Fruit fly (Drosophila melanogaster) ovary, adult (tissue): ENCODE results near the gene pasi2.

Source experiments
- CG17801 ChIP-seq: fragments of 200-800 bp; optimal IDR thresholded peaks from 2 replicates; lab custom pipeline; 2019; ENCODE audit warnings: missing biosample characterization, mild to moderate bottlenecking, missing genetic modification characterization, moderate library complexity; ENCODE audit not compliant: partially characterized antibody

pasi2 gene

DNA sequence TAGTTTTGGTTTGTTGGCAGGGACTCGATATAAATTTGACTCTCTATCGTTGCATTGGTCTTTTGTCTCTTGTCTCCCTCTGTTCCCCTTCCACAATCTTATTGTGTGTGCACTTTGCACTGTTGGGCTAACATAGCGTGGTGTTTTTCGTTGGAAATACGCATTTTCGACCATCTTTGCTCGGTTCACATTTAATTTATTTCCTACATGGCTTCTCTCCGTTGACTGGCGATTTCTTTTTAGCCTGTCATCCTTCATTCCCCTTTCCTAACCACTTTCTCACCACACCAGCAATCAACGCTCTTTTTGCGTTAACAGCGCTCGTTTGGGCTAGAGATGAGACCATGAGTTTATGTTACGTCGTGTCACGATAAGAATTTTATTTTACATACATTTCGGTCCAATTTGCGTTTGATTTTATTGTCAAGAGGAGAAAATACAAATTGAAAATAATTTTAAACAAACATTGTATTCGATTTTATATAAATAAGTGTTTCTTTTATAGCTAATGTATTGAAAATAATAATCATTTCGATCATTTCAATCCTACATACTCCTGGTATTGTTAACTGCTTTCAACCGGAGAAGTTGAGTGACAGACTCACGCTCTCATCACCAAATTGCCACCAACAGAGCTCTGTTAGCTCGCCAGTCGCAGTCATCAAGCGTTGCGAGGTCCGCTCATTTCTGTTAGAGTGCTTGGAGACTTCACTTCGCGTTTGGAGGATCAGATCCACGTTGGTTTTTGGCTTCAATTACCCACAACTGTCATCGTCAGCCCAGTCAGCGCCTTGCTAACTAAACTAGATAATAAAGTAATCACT lies 6.4 kb downstream of the pasi2 start:
- TF ChIP-seq CG17801 (GFP tag; lab: Kevin White, UChicago) = peak; percentile 90

DNA sequence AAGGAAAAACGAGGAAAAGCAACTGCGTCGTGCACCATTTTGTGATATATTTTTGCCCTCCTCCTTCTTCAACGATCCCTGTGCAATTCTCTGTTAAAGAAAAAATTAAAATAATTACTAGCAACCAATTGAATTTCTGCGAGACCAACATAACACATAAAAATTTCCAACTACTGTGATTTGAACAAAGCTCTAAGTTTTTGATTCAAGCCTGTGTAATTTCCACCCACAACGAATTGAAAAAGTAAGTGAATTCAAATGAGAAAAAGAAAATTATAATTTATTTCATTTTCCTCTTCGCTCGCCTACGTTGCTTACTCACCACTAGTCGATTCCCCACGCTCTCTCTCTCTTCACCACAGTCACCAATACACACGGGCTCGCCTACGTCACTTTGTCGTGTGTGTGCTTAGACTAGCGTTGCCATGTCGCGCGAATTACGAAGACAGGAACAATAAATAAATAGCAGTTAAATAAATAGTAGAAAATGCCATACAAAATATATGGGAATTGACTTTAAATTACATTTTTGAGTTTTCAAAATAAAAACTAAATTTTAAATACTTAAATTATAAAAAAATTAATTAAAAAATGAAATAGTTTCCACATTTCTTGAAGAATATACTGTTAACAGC lies 7.4 kb downstream of the pasi2 start:
- no peak for TF ChIP-seq CG17801 (GFP tag; lab: Kevin White, UChicago)

DNA sequence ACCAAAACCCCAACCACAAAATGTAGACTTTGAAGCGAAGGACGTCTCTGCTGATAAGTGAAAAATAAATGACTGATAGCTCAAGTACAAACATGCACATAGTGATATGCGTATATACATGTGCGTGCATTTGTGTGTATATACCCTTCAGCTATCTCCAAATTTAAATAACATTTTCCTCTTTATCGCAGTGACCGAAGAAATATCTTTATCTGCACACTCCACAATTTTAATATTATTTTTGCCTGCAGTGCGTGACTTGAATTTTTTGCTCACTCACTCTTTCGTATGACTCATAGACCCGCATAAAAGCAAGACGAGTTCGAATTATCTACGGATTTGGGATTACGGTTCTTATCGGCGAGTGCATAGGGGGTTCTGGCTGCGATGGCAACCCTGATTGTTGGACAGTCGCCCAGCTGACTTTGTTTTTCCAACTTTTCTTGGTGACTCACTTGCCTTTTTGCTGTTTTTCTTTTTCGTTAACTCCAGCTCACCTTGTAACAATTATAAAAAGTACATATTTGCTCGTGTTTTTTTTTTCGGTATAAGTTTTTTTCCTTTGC lies 8.1 kb downstream of the pasi2 start:
- no peak for TF ChIP-seq CG17801 (GFP tag; lab: Kevin White, UChicago)

DNA sequence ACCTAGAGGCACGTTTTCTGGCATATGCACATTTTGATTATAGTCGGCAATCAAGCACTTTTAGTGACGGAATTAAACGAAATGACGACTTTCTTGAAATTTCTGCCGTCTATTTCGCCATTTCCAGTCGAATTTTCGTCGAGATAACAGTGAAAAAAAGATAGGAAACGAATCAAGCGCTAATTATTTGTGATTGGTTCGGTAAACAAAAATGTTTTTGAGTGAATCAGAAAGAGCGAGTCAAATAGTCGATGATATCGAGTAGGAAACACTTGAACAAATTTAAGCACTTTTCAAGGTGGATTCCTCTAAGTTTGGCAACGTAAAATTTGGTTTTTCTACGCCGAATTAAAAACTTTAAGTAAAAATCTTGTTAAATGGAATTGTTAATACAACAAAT lies 8.7 kb downstream of the pasi2 start:
- peak; percentile 27 for TF ChIP-seq CG17801 (GFP tag; lab: Kevin White, UChicago)

DNA sequence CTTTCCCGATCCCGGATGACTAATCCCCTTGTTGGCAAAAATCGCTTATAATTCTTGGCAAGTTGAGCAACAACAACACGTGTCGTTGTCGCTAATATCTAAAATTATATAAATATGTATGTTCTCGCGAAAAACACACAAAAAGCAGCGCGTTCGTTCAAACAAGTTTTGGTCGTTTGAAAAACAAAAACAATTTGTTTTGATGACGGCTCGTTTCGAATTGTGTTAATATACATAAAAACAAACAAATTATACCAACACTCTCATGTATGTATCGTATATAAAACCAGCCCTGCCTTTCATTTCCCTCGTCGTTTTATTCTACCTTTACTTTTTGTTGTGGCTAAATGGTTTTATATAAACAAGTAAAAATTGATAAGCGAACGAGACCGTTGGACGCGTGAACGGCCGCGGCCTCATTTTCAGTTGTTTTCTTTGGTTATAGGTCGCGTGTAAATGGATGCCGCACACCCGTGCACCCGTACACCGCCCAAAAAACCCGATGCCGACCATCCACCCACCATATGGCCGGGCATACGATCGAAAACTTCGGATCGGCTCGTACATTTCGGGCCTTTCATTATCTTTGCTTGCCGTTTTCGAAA lies 9.3 kb downstream of the pasi2 start:
- peak; percentile 46 for TF ChIP-seq CG17801 (GFP tag; lab: Kevin White, UChicago)

DNA sequence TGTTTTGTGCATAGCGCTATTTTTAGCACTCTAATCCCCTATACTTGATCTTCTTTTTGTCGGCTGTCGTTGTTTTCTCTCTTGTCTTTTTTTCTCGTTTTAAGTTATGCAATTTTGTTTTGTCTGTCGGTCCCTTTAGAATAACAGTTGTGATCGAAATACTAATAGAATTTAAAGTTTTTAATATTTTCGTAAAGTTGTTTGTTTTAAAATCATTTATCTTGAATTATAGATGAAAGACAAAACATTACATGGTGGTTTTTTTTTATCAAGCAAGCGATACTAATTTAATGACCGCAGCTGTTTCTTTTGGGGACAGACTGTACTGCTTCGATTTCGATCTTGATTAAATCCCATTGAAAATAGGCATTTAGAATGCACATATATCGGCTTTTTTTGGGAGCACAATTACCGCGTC lies 9.8 kb downstream of the pasi2 start:
- TF ChIP-seq CG17801 (GFP tag; lab: Kevin White, UChicago) = no peak

DNA sequence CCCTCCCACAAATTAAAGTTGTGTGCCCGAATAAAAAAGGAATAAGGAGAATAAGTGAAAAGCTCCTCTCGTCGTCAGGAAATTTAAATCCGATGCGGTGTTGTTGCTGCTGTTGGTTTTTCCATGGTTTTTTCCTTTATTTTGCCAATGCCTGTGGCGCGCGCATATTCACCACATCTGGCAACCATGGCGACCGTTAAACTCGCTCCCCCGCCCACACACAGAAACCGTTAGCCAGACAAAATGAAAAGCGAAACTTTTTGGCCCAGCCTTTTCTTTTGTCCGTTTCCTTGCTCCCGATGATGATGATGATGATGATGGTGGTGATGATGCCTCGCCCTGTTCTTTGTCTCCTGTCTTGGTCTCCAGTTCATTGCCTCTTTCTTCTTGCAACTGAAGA lies 10.9 kb downstream of the pasi2 start:
- no peak for TF ChIP-seq CG17801 (GFP tag; lab: Kevin White, UChicago)

DNA sequence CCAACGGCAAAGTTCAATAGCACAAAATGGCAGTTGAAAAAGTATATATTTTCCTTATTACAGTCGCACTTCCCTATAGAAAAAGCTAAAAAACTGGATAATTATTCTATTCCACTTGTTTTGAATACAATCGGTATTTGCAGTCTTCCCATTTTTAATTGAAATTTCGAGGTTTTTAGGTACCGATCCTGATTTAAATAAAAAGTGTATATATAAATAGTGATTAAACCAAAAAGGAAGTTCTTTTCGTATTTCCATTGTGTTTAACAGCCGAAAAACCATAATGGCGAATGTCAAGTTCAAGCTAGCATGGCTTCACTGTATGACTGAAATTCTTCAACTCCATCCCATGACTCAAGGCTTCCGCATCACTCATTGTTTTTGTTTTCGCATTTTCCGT lies 11.6 kb downstream of the pasi2 start:
- no peak for TF ChIP-seq CG17801 (GFP tag; lab: Kevin White, UChicago)

DNA sequence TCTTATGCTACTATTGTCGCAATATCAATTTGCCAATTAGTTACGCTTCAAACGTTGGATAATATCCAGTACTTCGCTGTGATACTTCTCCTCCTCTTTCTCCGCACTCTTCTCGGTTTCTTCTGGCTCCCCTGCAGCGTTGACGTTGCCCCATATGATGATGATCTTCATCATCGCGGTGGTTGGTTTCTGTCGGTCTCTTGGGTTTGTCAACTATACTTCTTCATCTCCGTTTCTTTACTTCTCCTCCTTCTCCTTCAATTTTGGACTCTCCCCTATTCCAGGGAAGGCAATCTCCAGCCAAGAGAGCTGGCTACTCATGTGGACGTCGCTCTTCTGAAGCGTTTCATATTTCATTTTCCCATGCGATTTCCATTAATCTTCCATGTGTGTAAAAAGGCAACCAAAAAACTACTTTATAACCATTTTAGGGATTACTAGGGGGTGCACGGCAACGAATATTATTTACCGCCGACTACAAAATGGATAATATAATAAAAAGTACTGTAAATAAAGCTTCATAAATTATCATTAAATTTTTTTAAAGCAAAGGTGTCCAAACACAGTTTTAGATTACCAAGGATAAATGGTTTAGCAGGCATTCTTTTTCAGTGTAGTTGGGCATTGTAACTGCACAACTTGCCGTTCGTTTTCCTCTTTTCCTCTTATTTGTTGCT lies 12.9 kb downstream of the pasi2 start:
- TF ChIP-seq CG17801 (GFP tag; lab: Kevin White, UChicago) = peak; percentile 57

DNA sequence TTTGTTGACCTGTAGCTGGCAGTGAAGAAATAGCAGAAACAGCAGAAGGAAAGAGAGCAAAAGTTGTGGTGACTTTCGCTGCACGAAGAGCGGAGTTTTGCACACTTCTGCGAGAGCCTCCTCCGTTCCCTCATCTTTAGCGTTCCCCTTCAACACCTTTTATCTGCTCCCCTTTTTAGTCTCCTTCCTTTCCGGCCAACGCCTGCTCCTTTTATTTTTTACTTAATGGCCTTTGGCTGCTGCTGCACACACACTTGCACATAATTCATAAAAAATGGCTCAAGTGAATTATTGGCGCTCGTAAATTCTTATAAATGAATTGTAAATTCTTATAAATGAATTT lies 13.4 kb downstream of the pasi2 start:
- TF ChIP-seq CG17801 (GFP tag; lab: Kevin White, UChicago) = no peak

DNA sequence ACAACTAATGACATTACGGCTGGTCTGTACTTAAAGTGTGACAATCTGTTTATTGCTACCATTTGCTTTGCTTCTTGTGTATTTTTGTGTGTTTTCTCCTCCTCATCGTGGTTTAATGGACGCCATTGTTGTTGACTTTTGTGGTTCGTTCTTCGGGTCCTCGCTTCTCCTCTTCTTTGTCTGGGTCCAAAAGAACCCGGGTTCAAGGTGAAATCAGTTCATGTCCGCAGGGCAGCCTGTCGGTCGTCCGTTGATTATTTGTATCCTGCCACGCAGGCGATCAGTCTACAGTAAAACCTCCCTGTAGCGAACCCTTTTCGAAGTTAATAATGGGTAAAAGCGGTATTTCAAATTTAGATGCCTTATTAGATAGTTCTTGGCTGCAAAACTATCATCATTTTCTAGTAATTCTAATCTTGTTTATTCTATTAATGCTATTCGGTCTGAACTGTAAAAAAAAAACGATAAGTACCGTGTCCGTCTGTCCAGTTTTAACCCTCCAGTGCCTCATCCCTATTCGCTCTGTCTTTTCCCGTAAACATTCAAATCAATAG lies 14.4 kb downstream of the pasi2 start:
- TF ChIP-seq CG17801 (GFP tag; lab: Kevin White, UChicago) = no peak

DNA sequence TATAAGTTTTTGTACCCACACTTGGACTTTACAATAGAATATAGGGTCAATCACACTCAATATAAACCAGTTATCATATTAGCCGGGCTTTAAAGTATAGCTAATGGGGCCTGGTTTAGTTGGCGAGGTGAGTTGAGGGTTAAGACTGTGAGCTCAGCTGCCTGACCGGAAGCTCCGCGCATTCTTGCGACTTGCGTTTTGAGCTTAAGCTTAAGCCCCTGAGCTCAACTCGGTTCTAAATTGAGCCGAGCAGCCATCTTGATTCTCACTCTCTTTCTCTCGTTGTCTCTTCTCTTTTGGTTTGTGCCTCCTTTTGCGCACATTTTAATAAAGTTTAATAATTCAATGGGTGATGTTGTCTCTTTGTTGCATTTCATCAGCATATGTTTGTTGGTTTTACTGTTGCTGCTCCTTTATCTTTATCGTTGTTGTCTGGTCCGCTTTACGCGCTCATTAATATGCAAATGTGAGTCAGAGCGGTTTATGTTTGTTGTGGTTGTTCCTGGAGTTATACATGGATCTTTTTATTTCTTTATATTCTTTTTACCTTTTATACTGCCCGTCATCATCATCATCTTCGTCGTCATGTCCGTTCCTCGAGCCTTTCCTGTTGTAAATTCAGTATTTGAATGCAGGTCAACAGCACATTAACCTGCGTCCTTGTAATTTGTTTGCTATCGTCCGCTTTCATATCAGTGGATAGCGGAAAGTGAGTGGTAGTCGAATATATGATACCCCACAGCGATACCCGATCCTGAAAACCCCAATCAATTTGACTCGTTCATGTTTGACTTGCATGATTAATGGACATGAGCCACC lies 15.8 kb downstream of the pasi2 start:
- TF ChIP-seq CG17801 (GFP tag; lab: Kevin White, UChicago) = no peak

DNA sequence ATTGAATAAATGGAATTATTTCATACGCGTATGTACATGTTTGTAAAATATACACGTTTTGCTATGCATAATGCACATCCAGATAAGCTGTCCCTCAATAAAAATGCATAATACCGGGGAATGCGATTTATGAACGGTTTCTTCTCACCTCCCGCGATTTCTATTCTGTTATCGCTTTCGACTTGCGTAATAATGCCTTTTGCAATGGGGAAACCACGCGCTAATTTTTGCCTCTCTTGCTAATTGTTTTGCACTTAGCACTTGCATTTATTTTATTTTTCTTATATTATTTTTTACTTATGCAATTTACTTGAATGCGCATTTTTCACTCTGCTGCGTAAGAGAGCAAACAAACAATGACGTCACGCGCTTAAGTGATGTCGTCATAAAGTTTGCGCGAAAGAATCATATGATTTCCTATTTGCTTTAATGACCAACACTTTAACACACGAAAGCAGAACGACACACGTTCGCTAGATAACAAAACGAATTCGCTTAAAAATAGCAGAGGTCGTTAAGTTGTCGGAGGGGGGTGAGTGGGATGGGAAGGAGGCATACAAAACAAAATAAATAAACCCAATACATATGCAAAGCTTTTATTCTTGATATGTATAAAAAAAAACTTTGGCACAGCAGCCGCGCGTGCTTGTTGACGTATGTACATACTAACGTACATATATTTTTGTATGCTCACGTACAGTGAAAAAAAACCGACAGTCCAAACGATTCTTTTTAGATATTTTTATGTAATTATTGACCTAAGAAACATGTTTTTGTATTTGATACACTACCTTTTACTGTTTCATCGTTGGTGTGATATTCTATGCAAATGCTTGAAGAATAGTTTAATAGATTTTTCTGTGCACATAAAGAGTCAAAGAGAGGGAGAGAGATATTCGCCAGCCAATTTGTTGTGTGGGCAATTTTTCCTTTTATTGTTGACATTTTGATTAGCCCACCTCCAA lies 16.7 kb downstream of the pasi2 start:
- peak; percentile 53 for TF ChIP-seq CG17801 (GFP tag; lab: Kevin White, UChicago)
